Worm (Caenorhabditis elegans) whole organism, L2 larva: ENCODE measurements around the gene thoc-7.

Source experiments
- C34F6.9 ChIP-seq: fragments of 150-350 bp; optimal IDR thresholded peaks from 2 replicates; lab custom pipeline; 2014; ENCODE audit warnings: missing biosample characterization, missing genetic modification characterization
- F13H6.1 ChIP-seq: sonication (generic microtip); optimal IDR thresholded peaks from 2 replicates; lab custom pipeline; 2016; ENCODE audit warnings: missing genetic modification characterization, missing compliant biosample characterization
- R02D3.7 ChIP-seq: fragments of 150-350 bp; optimal IDR thresholded peaks from 2 replicates; lab custom pipeline; 2014; ENCODE audit warnings: missing biosample characterization, missing genetic modification characterization
- Y55F3AM.14 ChIP-seq: fragments of 200-800 bp; sonication (Bioruptor generic); optimal IDR thresholded peaks from 2 replicates; lab custom pipeline; 2018; ENCODE audit warnings: mild to moderate bottlenecking, missing genetic modification characterization, missing compliant biosample characterization
- ZK546.5 ChIP-seq: sonication (generic microtip); optimal IDR thresholded peaks from 2 replicates; lab custom pipeline; 2017; ENCODE audit warnings: missing biosample characterization, missing genetic modification characterization
- alr-1 ChIP-seq: fragments of 150-350 bp; optimal IDR thresholded peaks from 2 replicates; lab custom pipeline; 2014; ENCODE audit warnings: missing biosample characterization, missing genetic modification characterization
- aly-2 ChIP-seq: fragments of 150-350 bp; optimal IDR thresholded peaks from 2 replicates; lab custom pipeline; 2014; ENCODE audit warnings: missing biosample characterization, missing genetic modification characterization
- ama-1 ChIP-seq: fragments of 150-350 bp; optimal IDR thresholded peaks from 2 replicates; lab custom pipeline; 2018; ENCODE audit warnings: inconsistent platforms
- blmp-1 ChIP-seq: sonication (generic microtip); optimal IDR thresholded peaks from 2 replicates; lab custom pipeline; 2017; ENCODE audit warnings: missing genetic modification characterization, mild to moderate bottlenecking, missing compliant biosample characterization, antibody characterized with exemption, moderate library complexity; ENCODE audit not compliant: insufficient read depth
- ceh-16 ChIP-seq: fragments of 150-350 bp; optimal IDR thresholded peaks from 2 replicates; lab custom pipeline; 2014; ENCODE audit warnings: missing biosample characterization, missing genetic modification characterization
- ceh-82 ChIP-seq: fragments of 150-350 bp; optimal IDR thresholded peaks from 2 replicates; lab custom pipeline; 2014; ENCODE audit warnings: missing biosample characterization, missing genetic modification characterization
- crh-2 ChIP-seq: sonication (generic microtip); optimal IDR thresholded peaks from 2 replicates; lab custom pipeline; 2017; ENCODE audit warnings: missing biosample characterization, missing genetic modification characterization
- dmd-4 ChIP-seq: sonication (generic microtip); optimal IDR thresholded peaks from 2 replicates; lab custom pipeline; 2017; ENCODE audit warnings: missing biosample characterization, missing genetic modification characterization
- egl-27 ChIP-seq: sonication (generic microtip); optimal IDR thresholded peaks from 3 replicates; lab custom pipeline; 2017; ENCODE audit warnings: missing biosample characterization, missing genetic modification reagents, missing genetic modification characterization
- elt-1 ChIP-seq: fragments of 150-350 bp; optimal IDR thresholded peaks from 2 replicates; lab custom pipeline; 2014; ENCODE audit warnings: missing biosample characterization, missing genetic modification characterization
- elt-3 ChIP-seq: sonication (generic microtip); optimal IDR thresholded peaks from 2 replicates; lab custom pipeline; 2017; ENCODE audit warnings: missing biosample characterization, missing genetic modification characterization
- fos-1 ChIP-seq: fragments of 150-350 bp; optimal IDR thresholded peaks from 2 replicates; lab custom pipeline; 2014; ENCODE audit warnings: missing biosample characterization, missing genetic modification characterization
- gmeb-1 ChIP-seq: fragments of 150-350 bp; optimal IDR thresholded peaks from 2 replicates; lab custom pipeline; 2014; ENCODE audit warnings: missing biosample characterization, missing genetic modification characterization
- lin-11 ChIP-seq: fragments of 150-350 bp; sonication (generic microtip); optimal IDR thresholded peaks from 2 replicates; lab custom pipeline; 2014; ENCODE audit warnings: missing biosample characterization, missing genetic modification characterization, inconsistent platforms, mixed read lengths
- lin-13 ChIP-seq: fragments of 150-350 bp; optimal IDR thresholded peaks from 2 replicates; lab custom pipeline; 2014; ENCODE audit warnings: missing biosample characterization, missing genetic modification reagents, missing genetic modification characterization
- lin-39 ChIP-seq: fragments of 150-350 bp; optimal IDR thresholded peaks from 2 replicates; lab custom pipeline; 2014; ENCODE audit warnings: missing biosample characterization, missing genetic modification reagents, missing genetic modification characterization
- lsy-2 ChIP-seq, 2 experiments: fragments of 150-350 bp in 1 of 2; sonication (generic microtip) in 1 of 2; optimal IDR thresholded peaks; 2 replicates each; lab custom pipeline; 2014 to 2017; ENCODE audit warnings: missing biosample characterization in 2 of 2, missing genetic modification characterization in 2 of 2
- mab-5 ChIP-seq: fragments of 150-350 bp; optimal IDR thresholded peaks from 2 replicates; lab custom pipeline; 2014; ENCODE audit warnings: missing biosample characterization, missing genetic modification characterization
- mbf-1 ChIP-seq: sonication (generic microtip); optimal IDR thresholded peaks from 2 replicates; lab custom pipeline; 2017; ENCODE audit warnings: missing biosample characterization, missing genetic modification characterization
- mdl-1 ChIP-seq, 2 experiments: fragments of 150-350 bp in 1 of 2; sonication (generic microtip) in 1 of 2; optimal IDR thresholded peaks; 2 replicates each; lab custom pipeline; 2017; ENCODE audit warnings: missing biosample characterization in 2 of 2, missing genetic modification characterization in 2 of 2
- nhr-10 ChIP-seq: sonication (generic microtip); optimal IDR thresholded peaks from 2 replicates; lab custom pipeline; 2017; ENCODE audit warnings: missing biosample characterization, missing genetic modification characterization
- nhr-11 ChIP-seq: fragments of 150-350 bp; optimal IDR thresholded peaks from 2 replicates; lab custom pipeline; 2014; ENCODE audit warnings: missing biosample characterization, missing genetic modification characterization
- nhr-12 ChIP-seq: fragments of 150-350 bp; optimal IDR thresholded peaks from 2 replicates; lab custom pipeline; 2014; ENCODE audit warnings: missing biosample characterization, missing genetic modification characterization
- nhr-129 ChIP-seq: fragments of 150-350 bp; optimal IDR thresholded peaks from 2 replicates; lab custom pipeline; 2014; ENCODE audit warnings: missing biosample characterization, missing genetic modification characterization
- nhr-21 ChIP-seq: fragments of 150-350 bp; optimal IDR thresholded peaks from 2 replicates; lab custom pipeline; 2014; ENCODE audit warnings: missing biosample characterization, missing genetic modification characterization
- nhr-23 ChIP-seq: fragments of 150-350 bp; optimal IDR thresholded peaks from 2 replicates; lab custom pipeline; 2014; ENCODE audit warnings: missing biosample characterization, missing genetic modification reagents, missing genetic modification characterization
- nhr-237 ChIP-seq: fragments of 150-350 bp; optimal IDR thresholded peaks from 2 replicates; lab custom pipeline; 2014; ENCODE audit warnings: missing biosample characterization, missing genetic modification characterization
- nhr-25 ChIP-seq: fragments of 150-350 bp; sonication (generic microtip); optimal IDR thresholded peaks from 3 replicates; lab custom pipeline; 2014; ENCODE audit warnings: missing biosample characterization, missing genetic modification characterization
- nhr-6 ChIP-seq: fragments of 150-350 bp; optimal IDR thresholded peaks from 2 replicates; lab custom pipeline; 2014; ENCODE audit warnings: missing biosample characterization, missing genetic modification characterization
- nhr-77 ChIP-seq: fragments of 150-350 bp; optimal IDR thresholded peaks from 2 replicates; lab custom pipeline; 2014; ENCODE audit warnings: missing biosample characterization, missing genetic modification characterization
- peb-1 ChIP-seq: fragments of 150-350 bp; optimal IDR thresholded peaks from 2 replicates; lab custom pipeline; 2014; ENCODE audit warnings: missing biosample characterization, missing genetic modification characterization
- sem-4 ChIP-seq: fragments of 150-350 bp; optimal IDR thresholded peaks from 2 replicates; lab custom pipeline; 2014; ENCODE audit warnings: missing biosample characterization, missing genetic modification reagents, missing genetic modification characterization
- skn-1 ChIP-seq: sonication (generic microtip); optimal IDR thresholded peaks from 2 replicates; lab custom pipeline; 2017; ENCODE audit warnings: missing biosample characterization, missing genetic modification characterization
- sma-3 ChIP-seq: sonication (generic microtip); optimal IDR thresholded peaks from 2 replicates; lab custom pipeline; 2016; ENCODE audit warnings: missing genetic modification reagents, missing genetic modification characterization, missing compliant biosample characterization
- sma-9 ChIP-seq, 2 experiments: fragments of 150-350 bp in 1 of 2; sonication (generic microtip) in 1 of 2; optimal IDR thresholded peaks; 2 replicates each; lab custom pipeline; 2014 to 2016; ENCODE audit warnings: missing genetic modification characterization in 2 of 2, mild to moderate bottlenecking in 1 of 2, missing biosample characterization in 1 of 2, missing compliant biosample characterization in 1 of 2, missing genetic modification reagents in 1 of 2, moderate library complexity in 1 of 2
- snpc-4 ChIP-seq: fragments of 150-350 bp; optimal IDR thresholded peaks from 2 replicates; lab custom pipeline; 2014; ENCODE audit warnings: missing biosample characterization, missing genetic modification characterization
- unc-39 ChIP-seq: fragments of 150-350 bp; optimal IDR thresholded peaks from 2 replicates; lab custom pipeline; 2014; ENCODE audit warnings: missing biosample characterization, missing genetic modification characterization
- unc-55 ChIP-seq: fragments of 150-350 bp; sonication (generic microtip); optimal IDR thresholded peaks from 3 replicates; lab custom pipeline; 2014; ENCODE audit warnings: missing biosample characterization, missing genetic modification reagents, missing genetic modification characterization
- unc-62 ChIP-seq: fragments of 150-350 bp; optimal IDR thresholded peaks from 2 replicates; lab custom pipeline; 2014; ENCODE audit warnings: missing biosample characterization, missing genetic modification reagents, missing genetic modification characterization
- zag-1 ChIP-seq: fragments of 150-350 bp; optimal IDR thresholded peaks from 2 replicates; lab custom pipeline; 2014; ENCODE audit warnings: missing biosample characterization, missing genetic modification characterization
- ztf-1 ChIP-seq: fragments of 200-800 bp; sonication (Bioruptor generic); conservative IDR thresholded peaks from 2 replicates; pipeline ENCODE4 v1.3.6; 2022; ENCODE audit warnings: missing genetic modification characterization, missing compliant biosample characterization
- ztf-11 ChIP-seq: sonication (generic microtip); optimal IDR thresholded peaks from 2 replicates; lab custom pipeline; 2017; ENCODE audit warnings: missing biosample characterization, missing genetic modification characterization
- ztf-4 ChIP-seq: fragments of 150-350 bp; optimal IDR thresholded peaks from 2 replicates; lab custom pipeline; 2014; ENCODE audit warnings: missing biosample characterization, missing genetic modification characterization

Gene thoc-7

DNA sequence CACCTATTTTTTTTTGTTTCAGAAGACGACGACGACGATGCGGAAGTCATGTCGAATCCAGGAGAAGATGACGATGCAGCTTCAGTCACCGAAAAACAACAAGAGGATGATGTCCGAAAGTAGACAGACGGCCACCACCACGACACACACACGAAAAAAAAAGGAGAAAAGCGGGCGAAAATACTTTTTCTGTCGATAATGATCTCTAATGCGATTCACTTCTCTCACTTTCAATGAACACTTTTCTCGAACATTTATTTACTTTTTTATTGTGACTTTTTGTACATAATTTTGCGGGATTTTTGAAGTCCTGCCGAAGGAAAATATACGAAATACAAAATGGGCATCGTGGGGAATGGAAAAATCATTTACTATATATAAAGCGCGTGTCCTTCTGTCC is 1.4 kb downstream of the thoc-7 start:
- TF ChIP-seq blmp-1 (tag; lab: Kevin White, UChicago) (peak; percentile 55), skn-1 (tag; lab: Kevin White, UChicago) (no peak)

DNA sequence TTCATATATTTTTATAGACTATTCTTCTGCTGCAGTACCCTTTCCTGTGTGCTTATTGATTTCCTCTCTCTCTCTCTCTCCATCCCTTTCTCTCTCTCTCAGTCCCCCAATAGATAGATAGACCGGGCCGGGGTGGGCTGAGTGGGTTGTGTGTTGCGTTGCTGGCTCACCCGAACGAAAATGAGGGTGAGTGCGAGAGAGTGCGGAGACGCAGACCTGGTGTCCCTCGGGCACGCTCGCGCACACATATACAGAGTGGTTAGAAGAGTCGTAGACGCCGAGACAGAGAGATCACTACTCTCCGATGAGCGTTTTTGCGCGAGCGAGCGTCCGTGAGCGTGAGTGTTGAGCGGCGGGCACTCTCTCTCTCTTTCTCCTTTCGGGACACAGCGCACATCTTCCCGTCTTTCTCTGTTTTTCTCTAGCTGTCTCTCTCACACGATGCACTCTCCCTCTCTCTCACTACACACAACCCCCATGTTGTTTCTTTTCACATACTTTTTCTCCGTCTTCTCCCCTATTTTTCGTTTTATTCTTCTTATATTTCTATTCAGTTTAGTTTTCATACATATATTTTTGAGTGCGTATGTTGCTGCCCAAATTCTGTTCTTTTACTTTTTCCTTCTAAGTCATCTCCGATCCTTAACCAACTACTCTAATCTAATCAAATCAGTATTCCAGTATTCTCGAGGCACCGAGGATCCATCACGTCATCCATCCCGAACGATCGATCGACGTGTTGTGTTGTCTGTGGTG is 5.1 kb downstream of the thoc-7 start, which contains the start of gene lin-66:
Gene lin-66, plus strand, starts transcription at position 672 of the 756 bp plus-strand sequence.
- peak; percentile 67 for TF ChIP-seq nhr-21
- TF ChIP-seq crh-2 (tag; lab: Kevin White, UChicago) = peak; percentile 86
- no peak for TF ChIP-seq nhr-23 (tag; lab: Kevin White, UChicago)
- peak; percentile 50 for TF ChIP-seq ceh-16 (tag; lab: Kevin White, UChicago)
- peak; percentile 98 for TF ChIP-seq F13H6.1 (tag; lab: Kevin White, UChicago)
- peak; percentile 59 for TF ChIP-seq blmp-1 (tag; lab: Kevin White, UChicago)
- no peak for TF ChIP-seq R02D3.7 (tag; lab: Kevin White, UChicago)
- peak; percentile 64 for TF ChIP-seq egl-27 (tag; lab: Kevin White, UChicago)
- TF ChIP-seq nhr-11 (tag; lab: Kevin White, UChicago) = no peak
- peak; percentile 72 for TF ChIP-seq nhr-6 (tag; lab: Kevin White, UChicago)
- TF ChIP-seq zag-1 = peak; percentile 87
- no peak for TF ChIP-seq skn-1 (tag; lab: Kevin White, UChicago)
- TF ChIP-seq aly-2 (tag; lab: Kevin White, UChicago) = no peak
- no peak for TF ChIP-seq nhr-77 (tag; lab: Kevin White, UChicago)
- peak; percentile 60 for TF ChIP-seq mab-5 (tag; lab: Kevin White, UChicago)
- peak; percentile 91 for TF ChIP-seq lin-11 (tag; lab: Kevin White, UChicago)
- TF ChIP-seq dmd-4 = no peak
- TF ChIP-seq gmeb-1 = peak; percentile 64
- no peak for TF ChIP-seq ztf-11 (tag; lab: Kevin White, UChicago)
- TF ChIP-seq fos-1 (tag; lab: Kevin White, UChicago) = peak; percentile 80
- TF ChIP-seq sem-4 = peak; percentile 16
- no peak for TF ChIP-seq unc-62 (GFP tag; lab: Kevin White, UChicago)
- peak; percentile 87 for TF ChIP-seq nhr-25 (tag; lab: Kevin White, UChicago)
- peak; percentile 25 for TF ChIP-seq nhr-237 (tag; lab: Kevin White, UChicago)
- TF ChIP-seq ztf-4 = peak; percentile 68
- TF ChIP-seq sma-9 (GFP tag; optimal IDR thresholded peaks at IDR 0.05; lab: Kevin White, UChicago) = peak; percentile 75
- no peak for TF ChIP-seq sma-9 (tag; optimal IDR thresholded peaks at IDR 0.05; lab: Kevin White, UChicago)
- TF ChIP-seq lsy-2 (tag; optimal IDR thresholded peaks at IDR 0.05; lab: Kevin White, UChicago) = peak; percentile 37 to 78
- TF ChIP-seq ceh-82 (tag; lab: Kevin White, UChicago) = no peak
- TF ChIP-seq mbf-1 = no peak
- no peak for TF ChIP-seq nhr-12 (tag; lab: Kevin White, UChicago)
- no peak for TF ChIP-seq elt-1 (tag; lab: Kevin White, UChicago)
- TF ChIP-seq sma-3 (GFP tag; lab: Kevin White, UChicago) = peak; percentile 85
- TF ChIP-seq mdl-1 (tag; optimal IDR thresholded peaks at IDR 0.05; lab: Kevin White, UChicago) = peak; percentile 88 to 89
- TF ChIP-seq unc-39 (tag; lab: Kevin White, UChicago) = peak; percentile 59
- peak; percentile 59 for TF ChIP-seq snpc-4
- peak; percentile 83 for TF ChIP-seq C34F6.9 (tag; lab: Kevin White, UChicago)
- no peak for TF ChIP-seq ztf-1 (GFP tag; lab: Robert Waterston, UW)
- peak; percentile 84 for TF ChIP-seq unc-55 (GFP tag; lab: Kevin White, UChicago)
- no peak for TF ChIP-seq elt-3
- TF ChIP-seq ZK546.5 (tag; lab: Kevin White, UChicago) = no peak
- TF ChIP-seq nhr-10 = no peak
- TF ChIP-seq lin-13 (GFP tag; lab: Kevin White, UChicago) = peak; percentile 77
- no peak for TF ChIP-seq peb-1 (tag; lab: Kevin White, UChicago)
- TF ChIP-seq ama-1 (lab: Kevin White, UChicago) = peak; percentile 61
- TF ChIP-seq nhr-129 (tag; lab: Kevin White, UChicago) = peak; percentile 99
- TF ChIP-seq alr-1 (tag; lab: Kevin White, UChicago) = no peak
- peak; percentile 92 for TF ChIP-seq Y55F3AM.14 (GFP tag; lab: Kevin White, UChicago)
- no peak for TF ChIP-seq lin-39
